Worm (Caenorhabditis elegans): ENCODE measurements around the gene twk-34.
A peak's percentile ranks its signal among the peaks of the same experiment; 100 is the strongest.

ce11 chrV:15704745-15705144, at the start of gene twk-34:
- TF ChIP-seq hmg-11 (tag; optimal IDR thresholded peaks at IDR 0.05) (no peak), elt-3 (tag; optimal IDR thresholded peaks at IDR 0.05) (peak in 1 of 3 experiments; percentile 52), nhr-11 (tag; optimal IDR thresholded peaks at IDR 0.05) (no peak), lsy-12 (tag; optimal IDR thresholded peaks at IDR 0.05) (no peak), nhr-25 (tag; optimal IDR thresholded peaks at IDR 0.05) (no peak)

Data from whole organism, L3 larva.